Fruit fly (Drosophila melanogaster): Measurements from ENCODE around the gene CG1299.

DNA sequence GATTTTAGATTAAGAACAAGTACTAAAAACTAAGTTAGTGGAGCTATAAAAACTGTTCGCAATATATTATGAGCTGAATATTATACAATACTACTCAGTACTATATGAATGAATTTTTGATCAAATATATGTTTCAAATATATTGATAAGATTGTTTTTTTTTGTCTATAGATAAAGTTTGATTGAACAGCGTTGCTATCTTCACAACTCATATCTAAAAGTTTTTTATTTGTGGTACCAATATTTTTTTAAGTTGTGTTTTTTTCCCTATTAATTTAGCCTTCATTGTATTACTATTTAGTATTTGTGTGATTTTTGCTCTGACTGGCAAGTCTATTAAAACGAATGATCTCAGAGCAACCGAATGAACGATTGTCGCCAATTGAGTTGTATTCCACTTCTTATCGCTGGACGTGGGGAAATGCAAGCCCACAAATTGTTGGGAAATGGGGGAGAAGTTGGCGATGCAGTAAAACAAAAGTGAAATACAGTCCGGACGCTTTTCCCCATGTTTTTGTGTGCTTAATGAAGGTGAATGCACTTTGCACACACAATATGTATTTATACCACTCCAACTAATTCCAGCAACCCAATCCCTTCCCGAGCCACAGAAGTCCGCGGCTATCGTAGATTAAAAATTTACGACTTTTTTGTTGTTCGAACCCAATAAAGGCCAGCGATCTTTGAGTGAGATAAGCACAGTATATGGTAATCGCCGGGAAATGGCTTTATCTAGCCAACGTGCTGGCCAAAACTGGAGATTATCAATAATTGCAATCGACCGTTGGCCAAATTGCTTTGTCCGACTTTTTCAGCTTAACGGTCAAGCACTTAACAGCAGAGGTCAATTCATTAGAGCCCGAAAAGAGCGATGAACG lies 31.8 kb upstream of the CG1299 start:
- TF ChIP-seq psq (optimal IDR thresholded peaks at IDR 0.05) = no peak
- no peak for TF ChIP-seq Myc (optimal IDR thresholded peaks at IDR 0.05)

Data from Kc167 (cell line).